Worm (Caenorhabditis elegans): ENCODE measurements around the gene csn-1.

Gene csn-1

ce11 chrV:17855889-17856288 is 14.6 kb downstream of the csn-1 start, which contains the start of gene tcc-1:
tcc-1 (minus strand) TSS chrV:17855989.
- no peak for TF ChIP-seq unc-62 (GFP tag; optimal IDR thresholded peaks at IDR 0.05)

ce11 chrV:17845370-17845967 is 25.0 kb downstream of the csn-1 start:
- no peak for TF ChIP-seq unc-62 (GFP tag; optimal IDR thresholded peaks at IDR 0.05)

ce11 chrV:17844106-17844505 is 26.3 kb downstream of the csn-1 start, which contains the start of gene srh-286:
srh-286 (minus strand) TSS chrV:17844206.
- no peak for TF ChIP-seq unc-62 (GFP tag; optimal IDR thresholded peaks at IDR 0.05)

ce11 chrV:17831350-17831749 is 39.1 kb downstream of the csn-1 start, which contains the start of gene srh-303:
srh-303 (plus strand) TSS chrV:17831650.
- no peak for TF ChIP-seq unc-62 (GFP tag; optimal IDR thresholded peaks at IDR 0.05)

ce11 chrV:17828310-17828709 is 42.1 kb downstream of the csn-1 start, which contains the start of gene srh-304:
srh-304 (plus strand) TSS chrV:17828610.
- no peak for TF ChIP-seq unc-62 (GFP tag; optimal IDR thresholded peaks at IDR 0.05)

ce11 chrV:17824610-17825009 is 45.8 kb downstream of the csn-1 start, which contains the start of gene srh-301:
srh-301 (plus strand) TSS chrV:17824910.
- no peak for TF ChIP-seq unc-62 (GFP tag; optimal IDR thresholded peaks at IDR 0.05)

- TF ChIP-seq unc-62 (GFP tag; optimal IDR thresholded peaks at IDR 0.05) = no peak
Observed at ce11 chrV:17821805-17822204, 48.6 kb downstream of the csn-1 start, which contains the start of gene srh-300. srh-300 (plus strand) TSS chrV:17822105.

- no peak for TF ChIP-seq unc-62 (GFP tag; optimal IDR thresholded peaks at IDR 0.05)
Observed at ce11 chrV:17819704-17820103, 50.7 kb downstream of the csn-1 start.

- no peak for TF ChIP-seq unc-62 (GFP tag; optimal IDR thresholded peaks at IDR 0.05)
Observed at ce11 chrV:17818567-17818966, 51.9 kb downstream of the csn-1 start, which contains the start of gene srh-298. srh-298 (plus strand) TSS chrV:17818867.

- no peak for TF ChIP-seq unc-62 (GFP tag; optimal IDR thresholded peaks at IDR 0.05)
Observed at ce11 chrV:17812127-17812526, 58.3 kb downstream of the csn-1 start.
